Worm (Caenorhabditis elegans): Measurements from ENCODE around the gene fbxb-37.

DNA sequence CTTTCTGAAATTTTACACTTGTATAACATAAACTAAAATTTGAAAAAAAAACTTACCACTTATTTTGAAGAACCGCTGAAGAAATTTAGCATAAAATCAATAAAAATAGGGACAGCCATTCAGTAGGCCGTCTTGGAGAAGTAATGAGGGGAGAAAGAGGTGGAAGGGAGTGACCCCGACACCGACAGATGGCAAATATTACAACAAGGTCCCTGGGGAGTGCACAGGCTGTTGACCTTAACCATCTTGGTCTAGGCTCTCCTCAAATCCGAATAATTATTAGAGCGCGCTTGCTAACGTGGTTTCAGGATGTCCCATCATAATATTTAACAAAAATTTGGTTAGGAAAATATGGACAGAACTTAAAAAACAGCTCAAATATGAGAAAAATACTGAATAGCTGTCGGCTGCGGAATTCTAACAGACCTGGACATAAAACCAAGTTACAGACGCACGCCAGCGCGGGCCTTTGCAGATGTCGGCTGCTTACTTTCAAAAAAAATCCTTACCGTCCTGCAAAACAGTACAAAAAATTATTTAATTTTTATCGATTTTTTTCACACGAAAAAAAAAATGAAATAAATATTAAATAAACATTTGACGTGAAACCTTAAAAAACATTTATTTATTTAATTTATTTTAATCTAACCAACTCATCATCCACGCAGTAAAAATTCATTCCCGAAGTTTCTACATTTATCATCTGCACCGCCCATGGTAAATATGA lies 1.4 kb upstream of the fbxb-37 start, which contains the start of gene T16A1.2:
- TF ChIP-seq zip-2 (tag; optimal IDR thresholded peaks at IDR 0.05) (no peak), snpc-4 (tag; optimal IDR thresholded peaks at IDR 0.05) (no peak), F10B5.3 (tag; optimal IDR thresholded peaks at IDR 0.05) (no peak), nhr-77 (tag; optimal IDR thresholded peaks at IDR 0.05) (no peak), ctbp-1 (GFP tag; IDR thresholded peaks at IDR 0.05) (no peak), sdz-12 (GFP tag; optimal IDR thresholded peaks at IDR 0.05) (no peak), ama-1 (optimal IDR thresholded peaks at IDR 0.05) (no peak)

Measured in whole organism, L4 larva.